Fruit fly (Drosophila melanogaster) whole organism, adult: Measurements from ENCODE around the gene CG12057.

ENCODE experiments used
- CG11617 ChIP-seq: fragments of 200-800 bp; sonication (Bioruptor generic); optimal IDR thresholded peaks from 2 replicates; lab custom pipeline; 2017; ENCODE audit warnings: mild to moderate bottlenecking, missing biosample characterization, missing genetic modification reagents, missing genetic modification characterization
- CG12768 ChIP-seq: fragments of 200-800 bp; sonication (Bioruptor generic); optimal IDR thresholded peaks from 2 replicates; lab custom pipeline; 2017; ENCODE audit warnings: missing biosample characterization, missing genetic modification characterization, mild to moderate bottlenecking, moderate library complexity, missing genetic modification reagents
- CG14711 ChIP-seq: fragments of 200-800 bp; sonication (Bioruptor generic); optimal IDR thresholded peaks from 2 replicates; lab custom pipeline; 2018; ENCODE audit warnings: missing biosample characterization, mild to moderate bottlenecking, missing genetic modification characterization, moderate library complexity
- CG1620 ChIP-seq: fragments of 200-800 bp; sonication (Bioruptor generic); optimal IDR thresholded peaks from 2 replicates; lab custom pipeline; 2016; ENCODE audit warnings: missing biosample characterization, missing genetic modification characterization
- CG33017 ChIP-seq: fragments of 200-800 bp; sonication (Bioruptor generic); optimal IDR thresholded peaks from 2 replicates; lab custom pipeline; 2018; ENCODE audit warnings: missing biosample characterization, mild to moderate bottlenecking, missing genetic modification characterization, moderate library complexity
- CG5204 ChIP-seq: fragments of 200-800 bp; sonication (Bioruptor generic); optimal IDR thresholded peaks from 2 replicates; lab custom pipeline; 2016; ENCODE audit warnings: missing biosample characterization, missing genetic modification characterization
- CG7045 ChIP-seq: fragments of 200-800 bp; sonication (Bioruptor generic); optimal IDR thresholded peaks from 2 replicates; lab custom pipeline; 2017; ENCODE audit warnings: missing biosample characterization, mild to moderate bottlenecking, missing genetic modification characterization
- CG7101 ChIP-seq: fragments of 200-800 bp; sonication (Bioruptor generic); optimal IDR thresholded peaks from 2 replicates; lab custom pipeline; 2018; ENCODE audit warnings: missing biosample characterization, mild to moderate bottlenecking, missing genetic modification characterization, moderate library complexity
- Clk ChIP-seq: fragments of 200-800 bp; sonication (Bioruptor generic); optimal IDR thresholded peaks from 2 replicates; lab custom pipeline; 2017; ENCODE audit warnings: missing biosample characterization, missing genetic modification characterization
- Crg-1 ChIP-seq: fragments of 200-800 bp; sonication (Bioruptor generic); optimal IDR thresholded peaks from 2 replicates; lab custom pipeline; 2016; ENCODE audit warnings: missing biosample characterization, missing genetic modification characterization
- Hr96 ChIP-seq: fragments of 200-800 bp; sonication (Bioruptor generic); optimal IDR thresholded peaks from 2 replicates; lab custom pipeline; 2016; ENCODE audit warnings: missing biosample characterization, missing genetic modification characterization
- Mnt ChIP-seq: fragments of 200-800 bp; sonication (Bioruptor generic); optimal IDR thresholded peaks from 2 replicates; lab custom pipeline; 2016; ENCODE audit warnings: missing biosample characterization, mild to moderate bottlenecking, missing genetic modification characterization
- bab1 ChIP-seq: fragments of 200-800 bp; sonication (Bioruptor generic); optimal IDR thresholded peaks from 3 replicates; lab custom pipeline; 2019; ENCODE audit warnings: missing biosample characterization, mild to moderate bottlenecking, missing genetic modification characterization, moderate library complexity
- cic ChIP-seq: fragments of 200-800 bp; sonication (Bioruptor generic); optimal IDR thresholded peaks from 2 replicates; lab custom pipeline; 2017; ENCODE audit warnings: missing biosample characterization, mild to moderate bottlenecking, missing genetic modification characterization, moderate library complexity
- cnc ChIP-seq, 2 experiments: fragments of >200 bp; optimal IDR thresholded peaks; 2 replicates each; lab custom pipeline; 2017
- kay ChIP-seq: fragments of 200-800 bp; sonication (Bioruptor generic); peaks from one replicate; lab custom pipeline; 2016; ENCODE audit warnings: missing biosample characterization, missing genetic modification characterization, borderline replicate concordance
- ovo ChIP-seq: fragments of 200-800 bp; sonication (Bioruptor generic); optimal IDR thresholded peaks from 2 replicates; lab custom pipeline; 2016; ENCODE audit warnings: missing biosample characterization, missing genetic modification characterization
- pad ChIP-seq: fragments of 200-800 bp; sonication (Bioruptor generic); optimal IDR thresholded peaks from 3 replicates; lab custom pipeline; 2017; ENCODE audit warnings: missing biosample characterization, missing genetic modification characterization, mild to moderate bottlenecking, moderate library complexity, missing genetic modification reagents
- tj ChIP-seq: fragments of 200-800 bp; sonication (Bioruptor generic); optimal IDR thresholded peaks from 3 replicates; lab custom pipeline; 2017; ENCODE audit warnings: missing biosample characterization, mild to moderate bottlenecking, missing genetic modification characterization, moderate library complexity
- toe ChIP-seq: fragments of 200-800 bp; sonication (Bioruptor generic); optimal IDR thresholded peaks from 2 replicates; lab custom pipeline; 2016; ENCODE audit warnings: missing biosample characterization, missing genetic modification characterization

CG12057 gene

DNA sequence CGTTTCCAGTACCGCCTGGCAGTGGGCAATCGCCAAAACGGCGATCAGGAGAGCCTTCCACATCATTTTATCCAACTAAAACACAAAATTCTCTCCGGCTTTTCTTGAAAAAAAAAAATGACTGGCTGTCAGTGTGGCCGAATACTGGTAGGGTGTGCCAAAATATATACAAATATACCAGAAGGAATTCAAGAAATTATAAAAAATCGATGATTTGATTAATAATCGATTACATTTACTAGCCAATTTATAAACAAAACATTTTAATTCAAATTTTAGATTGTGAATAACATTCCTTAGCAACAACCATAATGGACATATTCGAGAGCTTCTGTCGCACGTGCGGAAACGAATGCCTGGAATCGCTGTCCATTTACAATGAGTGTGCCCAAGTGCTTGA lies 33.1 kb upstream of the CG12057 start, which contains the start of the genes Ost48 and Dlip1:
TSS of gene Ost48 (minus strand) at position 150 of the 400 bp plus-strand sequence.
TSS of gene Dlip1 (plus strand) at position 257 of the 400 bp plus-strand sequence.
- TF ChIP-seq bab1 (GFP tag; lab: Kevin White, UChicago): peak; percentile 38
- TF ChIP-seq Crg-1: no peak

DNA sequence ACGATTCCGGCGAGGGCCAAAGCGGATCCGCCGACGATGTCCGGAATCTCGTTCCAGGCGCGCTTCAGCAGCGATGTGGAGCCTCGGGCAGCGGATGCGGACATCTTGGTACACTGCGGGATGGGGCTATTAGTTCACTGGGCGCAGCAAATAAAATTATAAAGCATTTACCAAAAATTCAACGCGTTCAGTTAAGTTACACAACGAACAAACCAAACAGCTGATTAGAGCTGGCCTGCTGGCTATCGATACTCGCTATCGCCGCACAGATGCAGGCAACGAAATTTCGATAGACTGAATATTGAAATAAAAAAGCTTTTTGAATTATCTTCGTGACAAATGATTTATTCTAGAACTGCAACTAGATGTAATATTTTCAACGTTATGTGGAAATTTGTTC lies 31.7 kb upstream of the CG12057 start, which contains the start of gene NdufA3:
TSS of gene NdufA3 (minus strand) at position 317 of the 400 bp plus-strand sequence.
- TF ChIP-seq CG14711 (tag; lab: Kevin White, UChicago) (no peak), ovo (no peak), Mnt (peak; percentile 10), bab1 (GFP tag; lab: Kevin White, UChicago) (peak; percentile 80)

DNA sequence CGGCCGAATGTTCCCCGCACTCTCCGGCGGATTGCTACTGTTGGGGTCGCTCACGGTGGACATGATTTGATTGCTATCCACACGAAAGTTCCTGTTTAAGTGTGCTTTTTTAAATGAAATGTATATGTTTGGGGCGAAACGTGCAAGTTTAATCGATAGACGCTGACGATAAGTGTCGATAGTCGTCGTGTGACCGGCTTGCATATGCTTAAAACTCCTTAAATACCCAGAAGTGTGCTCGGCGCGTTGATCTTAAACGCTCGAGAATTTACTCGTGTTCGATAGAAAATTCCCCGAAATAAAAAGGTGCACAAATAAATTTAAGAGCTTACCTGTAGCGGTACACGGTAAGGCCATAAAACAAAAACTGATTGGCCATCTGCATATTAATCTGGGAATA lies 29.5 kb upstream of the CG12057 start, which contains the start of the genes Zpr1 and CG44532:
TSS of gene Zpr1 (minus strand) at position 179 of the 400 bp plus-strand sequence.
TSS of gene CG44532 (plus strand) at position 181 of the 400 bp plus-strand sequence.
- TF ChIP-seq CG5204 (GFP tag; lab: Kevin White, UChicago) (no peak), Mnt (peak; percentile 63)

DNA sequence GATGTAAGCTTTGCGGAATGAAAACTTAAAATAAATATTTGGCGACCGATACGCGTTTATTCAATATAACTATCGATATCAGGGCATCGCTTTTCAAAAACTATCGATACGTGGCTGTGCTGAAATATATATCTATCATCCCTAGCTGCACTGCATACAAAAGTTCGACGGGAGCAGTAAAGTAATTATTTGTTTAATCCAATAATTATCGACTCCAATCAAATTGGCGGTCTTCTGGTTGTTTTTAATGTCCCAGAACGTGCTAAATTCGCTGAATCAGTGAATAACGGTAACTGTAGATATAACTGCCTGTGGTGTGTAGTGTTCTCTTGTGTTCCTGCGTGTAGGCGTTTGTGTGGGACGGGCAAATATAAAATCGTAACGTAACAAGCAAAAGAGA lies 28.3 kb upstream of the CG12057 start, which contains the start of gene mei-P26:
TSS of gene mei-P26 (plus strand) at position 146 of the 400 bp plus-strand sequence.
- TF ChIP-seq Crg-1 (peak; percentile 10), bab1 (GFP tag; lab: Kevin White, UChicago) (peak; percentile 79), Mnt (peak; percentile 37), ovo (peak; percentile 11), CG11617 (GFP tag; lab: Kevin White, UChicago) (no peak), pad (GFP tag; lab: Kevin White, UChicago) (no peak), CG14711 (tag; lab: Kevin White, UChicago) (peak; percentile 37)

DNA sequence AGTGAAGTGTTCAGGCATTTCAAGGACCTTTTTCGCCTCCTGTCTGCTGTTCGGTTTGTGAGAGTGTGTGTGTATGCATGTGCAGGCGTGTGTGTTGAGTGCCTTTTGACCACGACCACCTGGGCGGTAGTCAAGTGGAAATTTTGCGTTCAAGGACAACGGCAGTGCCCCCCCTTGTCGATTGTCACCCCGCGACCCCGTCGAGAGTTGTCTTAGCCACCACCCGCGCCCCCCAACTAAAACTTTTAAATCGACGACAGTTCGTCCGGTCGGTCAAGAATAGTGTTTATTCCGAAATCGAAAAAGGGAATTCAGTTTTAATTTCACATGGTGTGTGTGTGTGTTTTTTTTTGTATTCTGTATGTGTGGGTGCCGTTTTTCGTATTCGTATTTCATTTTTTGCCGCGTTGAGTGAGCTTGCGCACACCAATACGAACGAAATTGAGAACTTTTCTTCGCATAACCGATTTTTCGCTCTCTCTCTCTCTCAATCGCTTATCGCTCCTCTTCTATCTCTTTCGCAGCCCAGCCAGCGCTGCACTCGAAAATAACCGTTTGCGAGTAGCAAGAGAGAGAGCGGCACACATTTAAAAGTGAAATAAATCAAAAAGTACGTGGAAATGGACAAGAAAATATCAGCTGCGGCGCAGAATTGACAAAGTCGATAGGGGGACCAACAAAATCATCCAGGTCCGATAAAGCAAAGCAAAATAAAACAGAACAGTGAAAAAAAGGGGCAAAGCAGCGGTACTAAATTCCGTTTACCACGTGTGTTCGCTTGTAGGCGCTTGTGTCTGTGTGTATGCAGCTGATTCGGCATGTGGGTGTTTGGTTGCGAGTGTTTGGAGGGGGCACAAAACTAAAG lies 27.6 kb upstream of the CG12057 start:
- TF ChIP-seq pad (GFP tag; lab: Kevin White, UChicago) (peak; percentile 97), Clk (GFP tag; lab: Kevin White, UChicago) (no peak), CG14711 (tag; lab: Kevin White, UChicago) (no peak), cic (GFP tag; lab: Kevin White, UChicago) (peak; percentile 19), CG12768 (GFP tag; lab: Kevin White, UChicago) (no peak), CG11617 (GFP tag; lab: Kevin White, UChicago) (no peak), CG1620 (GFP tag; lab: Kevin White, UChicago) (no peak), CG5204 (GFP tag; lab: Kevin White, UChicago) (no peak), CG7101 (tag; lab: Kevin White, UChicago) (no peak), Hr96 (no peak), CG33017 (tag; lab: Kevin White, UChicago) (no peak), toe (GFP tag; lab: Kevin White, UChicago) (no peak), Crg-1 (no peak), cnc (optimal IDR thresholded peaks at IDR 0.05; lab: Kevin White, UChicago) (no peak), bab1 (GFP tag; lab: Kevin White, UChicago) (no peak), CG7045 (no peak), tj (GFP tag; lab: Kevin White, UChicago) (peak; percentile 27), ovo (peak; percentile 54), kay (GFP tag; lab: Kevin White, UChicago) (no peak), Mnt (peak; percentile 93)

DNA sequence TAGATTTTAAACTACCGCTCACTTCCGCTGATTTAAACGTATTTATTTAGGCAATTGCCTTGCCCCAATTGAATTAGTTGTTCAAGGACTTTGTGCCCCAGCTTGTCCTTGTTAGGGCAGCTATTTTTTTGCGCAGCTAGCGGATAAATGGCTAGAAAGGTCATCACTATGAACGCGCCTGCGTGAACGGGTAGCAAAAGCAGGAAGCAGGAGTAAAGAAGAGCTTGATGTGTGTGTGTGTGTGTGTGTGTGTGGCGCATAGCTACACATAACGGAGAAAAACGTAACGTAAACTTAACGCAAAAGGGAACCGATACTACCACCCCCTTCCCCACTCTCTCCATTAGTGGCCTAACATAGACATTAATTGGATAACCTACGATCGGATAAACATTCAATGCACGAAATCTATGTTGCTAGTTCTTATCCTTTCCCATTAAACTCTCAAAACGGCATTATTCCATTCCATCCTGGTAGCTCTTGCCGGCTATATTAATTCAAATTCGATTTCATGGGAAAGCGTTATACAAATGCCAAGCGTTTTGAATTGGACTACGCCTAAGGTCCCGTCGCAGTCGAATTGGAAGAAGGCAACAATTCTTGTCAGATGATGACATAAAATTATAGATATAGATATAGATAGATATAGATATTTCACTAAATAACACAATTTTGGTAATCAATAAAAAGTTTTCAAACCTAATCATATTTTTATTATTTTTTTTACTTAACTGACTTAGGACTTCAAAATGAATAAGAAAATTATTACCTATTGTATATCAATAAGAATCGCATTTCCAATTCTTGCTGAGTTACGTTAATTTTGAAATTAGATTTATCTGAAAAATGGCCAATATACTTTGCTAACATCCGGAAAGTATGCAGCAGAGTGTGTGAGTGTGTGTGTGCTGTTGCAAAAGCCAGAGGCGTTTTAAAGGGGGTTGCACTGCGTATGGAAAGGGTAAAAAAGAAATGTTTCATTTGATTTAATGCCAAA lies 26.6 kb upstream of the CG12057 start:
- TF ChIP-seq pad (GFP tag; lab: Kevin White, UChicago): peak; percentile 93
- TF ChIP-seq bab1 (GFP tag; lab: Kevin White, UChicago): peak; percentile 4
- TF ChIP-seq Hr96: no peak
- no peak for TF ChIP-seq CG7045
- peak; percentile 11 for TF ChIP-seq Mnt

DNA sequence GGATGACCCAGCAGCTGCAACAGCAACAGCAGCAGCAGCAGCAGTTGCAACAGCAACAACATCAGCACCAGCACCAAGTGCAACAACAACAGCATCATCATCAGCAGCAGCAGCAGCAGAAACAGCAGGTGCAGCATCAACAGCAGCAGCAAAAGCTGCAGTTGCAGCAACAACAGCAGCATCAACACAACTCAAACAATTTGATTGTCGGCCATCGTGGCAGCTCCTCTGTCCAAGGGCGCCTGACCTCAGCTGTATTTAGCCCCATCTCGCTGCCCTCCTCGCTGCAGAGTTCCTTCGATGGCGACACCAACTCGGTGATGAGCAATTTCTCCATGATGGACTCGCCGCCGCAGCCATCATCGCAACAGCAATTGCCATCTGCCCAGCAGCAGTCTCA lies 23.2 kb upstream of the CG12057 start:
- TF ChIP-seq tj (GFP tag; lab: Kevin White, UChicago) (no peak), Hr96 (no peak), pad (GFP tag; lab: Kevin White, UChicago) (no peak), Clk (GFP tag; lab: Kevin White, UChicago) (no peak), CG12768 (GFP tag; lab: Kevin White, UChicago) (no peak), Crg-1 (no peak), CG7101 (tag; lab: Kevin White, UChicago) (no peak), ovo (no peak), bab1 (GFP tag; lab: Kevin White, UChicago) (no peak), CG11617 (GFP tag; lab: Kevin White, UChicago) (no peak), kay (GFP tag; lab: Kevin White, UChicago) (no peak), CG5204 (GFP tag; lab: Kevin White, UChicago) (no peak), CG7045 (no peak), toe (GFP tag; lab: Kevin White, UChicago) (no peak), cnc (optimal IDR thresholded peaks at IDR 0.05; lab: Kevin White, UChicago) (no peak)
